Fruit fly (Drosophila melanogaster): ENCODE data around the gene CG32816.

CG32816 gene

dm6 chrX:314823-315222 lies 155.7 kb downstream of the CG32816 start, which contains the start of gene Or1a:
TSS of gene Or1a (plus strand) at chrX:315123.
- TF ChIP-seq D1 (tag; optimal IDR thresholded peaks at IDR 0.05) (no peak), gl (tag; optimal IDR thresholded peaks at IDR 0.05) (no peak), fd96Ca (GFP tag; IDR thresholded peaks at IDR 0.05) (no peak), CG8301 (tag; optimal IDR thresholded peaks at IDR 0.05) (no peak), CG12605 (GFP tag; IDR thresholded peaks at IDR 0.05) (no peak), CG32121 (GFP tag; IDR thresholded peaks at IDR 0.05) (no peak), Ets98B (GFP tag; IDR thresholded peaks at IDR 0.05) (no peak), Pif1B (GFP tag; optimal IDR thresholded peaks at IDR 0.05) (no peak), CG8159 (tag; optimal IDR thresholded peaks at IDR 0.05) (no peak), CG13204 (GFP tag; optimal IDR thresholded peaks at IDR 0.05) (no peak), CG14655 (GFP tag; optimal IDR thresholded peaks at IDR 0.05) (no peak), CG4496 (GFP tag; IDR thresholded peaks at IDR 0.05) (no peak), CG34367 (tag; optimal IDR thresholded peaks at IDR 0.05) (no peak), CG17806 (tag; optimal IDR thresholded peaks at IDR 0.05) (no peak), CG15710 (tag; optimal IDR thresholded peaks at IDR 0.05) (no peak), Snoo (tag; optimal IDR thresholded peaks at IDR 0.05) (no peak), Pif1A (GFP tag; optimal IDR thresholded peaks at IDR 0.05) (no peak), rn (GFP tag; IDR thresholded peaks at IDR 0.05) (no peak)

- TF ChIP-seq CG32121 (GFP tag; IDR thresholded peaks at IDR 0.05), result 0 out of 2 replicates have a peak, but pooled peaks have one; percentile 21
- TF ChIP-seq EcR (GFP tag; optimal IDR thresholded peaks at IDR 0.05), result no peak
- peak; percentile 9 for TF ChIP-seq CG14655 (GFP tag; optimal IDR thresholded peaks at IDR 0.05)
- TF ChIP-seq CG8301 (tag; optimal IDR thresholded peaks at IDR 0.05), result peak; percentile 3
Observed at dm6 chrX:311328-311727, 159.2 kb downstream of the CG32816 start.

dm6 chrX:307384-307783 lies 163.1 kb downstream of the CG32816 start, which contains the start of gene CG12470:
TSS of gene CG12470 (plus strand) at chrX:307684.
- TF ChIP-seq CG34367 (tag; optimal IDR thresholded peaks at IDR 0.05) (no peak), Pif1B (GFP tag; optimal IDR thresholded peaks at IDR 0.05) (no peak), fd96Ca (GFP tag; IDR thresholded peaks at IDR 0.05) (no peak), CG9948 (tag; optimal IDR thresholded peaks at IDR 0.05) (no peak), CG17806 (tag; optimal IDR thresholded peaks at IDR 0.05) (no peak)

dm6 chrX:294839-295238 lies 175.7 kb downstream of the CG32816 start, which contains the start of gene CG13375:
TSS of gene CG13375 (minus strand) at chrX:294962.
- no peak for TF ChIP-seq CG34367 (tag; optimal IDR thresholded peaks at IDR 0.05)
- TF ChIP-seq CG32121 (GFP tag; IDR thresholded peaks at IDR 0.05), result no peak
- no peak for TF ChIP-seq CG17806 (tag; optimal IDR thresholded peaks at IDR 0.05)
- no peak for TF ChIP-seq CG9948 (tag; optimal IDR thresholded peaks at IDR 0.05)
- no peak for TF ChIP-seq gl (tag; optimal IDR thresholded peaks at IDR 0.05)
- TF ChIP-seq CG13204 (GFP tag; optimal IDR thresholded peaks at IDR 0.05), result no peak
- no peak for TF ChIP-seq CG12605 (GFP tag; IDR thresholded peaks at IDR 0.05)
- no peak for TF ChIP-seq EcR (GFP tag; optimal IDR thresholded peaks at IDR 0.05)
- no peak for TF ChIP-seq D1 (tag; optimal IDR thresholded peaks at IDR 0.05)
- no peak for TF ChIP-seq Snoo (tag; optimal IDR thresholded peaks at IDR 0.05)
- no peak for TF ChIP-seq rn (GFP tag; IDR thresholded peaks at IDR 0.05)
- no peak for TF ChIP-seq fd96Ca (GFP tag; IDR thresholded peaks at IDR 0.05)
- TF ChIP-seq Pif1B (GFP tag; optimal IDR thresholded peaks at IDR 0.05), result no peak
- no peak for TF ChIP-seq Ets98B (GFP tag; IDR thresholded peaks at IDR 0.05)
- no peak for TF ChIP-seq CG8301 (tag; optimal IDR thresholded peaks at IDR 0.05)
- no peak for TF ChIP-seq CG15710 (tag; optimal IDR thresholded peaks at IDR 0.05)
- TF ChIP-seq Pif1A (GFP tag; optimal IDR thresholded peaks at IDR 0.05), result no peak
- TF ChIP-seq CG4496 (GFP tag; IDR thresholded peaks at IDR 0.05), result no peak

dm6 chrX:293254-293653 lies 177.3 kb downstream of the CG32816 start:
- TF ChIP-seq Pif1A (GFP tag; optimal IDR thresholded peaks at IDR 0.05) (peak; percentile 25), CG34367 (tag; optimal IDR thresholded peaks at IDR 0.05) (peak; percentile 25), CG14655 (GFP tag; optimal IDR thresholded peaks at IDR 0.05) (peak; percentile 71), CG32121 (GFP tag; IDR thresholded peaks at IDR 0.05) (0 out of 2 replicates have a peak, but pooled peaks have one; percentile 39), EcR (GFP tag; optimal IDR thresholded peaks at IDR 0.05) (no peak), rn (GFP tag; IDR thresholded peaks at IDR 0.05) (no peak), gl (tag; optimal IDR thresholded peaks at IDR 0.05) (no peak), Ets98B (GFP tag; IDR thresholded peaks at IDR 0.05) (no peak), CG8159 (tag; optimal IDR thresholded peaks at IDR 0.05) (peak; percentile 52), CG8301 (tag; optimal IDR thresholded peaks at IDR 0.05) (peak; percentile 60), CG9948 (tag; optimal IDR thresholded peaks at IDR 0.05) (peak; percentile 37)

- peak; percentile 71 for TF ChIP-seq D1 (tag; optimal IDR thresholded peaks at IDR 0.05)
- peak; percentile 29 for TF ChIP-seq EcR (GFP tag; optimal IDR thresholded peaks at IDR 0.05)
- no peak for TF ChIP-seq Pif1A (GFP tag; optimal IDR thresholded peaks at IDR 0.05)
Observed at dm6 chrX:279097-279727, 191.3 kb downstream of the CG32816 start, which contains the start of the genes CG3777 and ewg. TSS of gene CG3777 (plus strand) at chrX:279703. TSS of gene ewg (minus strand) at chrX:279718.

All from whole organism, pupa.